Worm (Caenorhabditis elegans) whole organism, midembryonic: Measurements from ENCODE around the gene Y69H2.3.

ENCODE experiments used
- T22C8.4 ChIP-seq: fragments of 200-800 bp; sonication (Bioruptor generic); IDR thresholded peaks from 2 replicates; pipeline ENCODE4 v1.3.6; 2022; ENCODE audit warnings: missing genetic modification characterization, missing compliant biosample characterization
- cog-1 ChIP-seq: sonication (generic microtip); optimal IDR thresholded peaks from 2 replicates; lab custom pipeline; 2016; ENCODE audit warnings: missing genetic modification characterization, missing compliant biosample characterization
- flt-1 ChIP-seq: fragments of 200-800 bp; sonication (Bioruptor generic); IDR thresholded peaks from 2 replicates; pipeline ENCODE4 v1.3.6; 2022; ENCODE audit warnings: missing genetic modification characterization, missing compliant biosample characterization
- klf-2 ChIP-seq: fragments of 200-800 bp; sonication (Bioruptor generic); conservative IDR thresholded peaks from 2 replicates; pipeline ENCODE4 v1.3.6; 2022; ENCODE audit warnings: missing genetic modification reagents, missing genetic modification characterization, missing compliant biosample characterization
- med-1 ChIP-seq: sonication (generic microtip); optimal IDR thresholded peaks from 2 replicates; lab custom pipeline; 2017; ENCODE audit warnings: missing genetic modification characterization, mild to moderate bottlenecking, missing compliant biosample characterization, antibody characterized with exemption, missing genetic modification reagents; ENCODE audit not compliant: insufficient read depth
- ref-1 ChIP-seq: fragments of 200-800 bp; sonication (Bioruptor generic); conservative IDR thresholded peaks from 2 replicates; pipeline ENCODE4 v1.3.6; 2022; ENCODE audit warnings: missing genetic modification reagents, missing genetic modification characterization, missing compliant biosample characterization
- tab-1 ChIP-seq: fragments of 200-800 bp; sonication (Bioruptor generic); IDR thresholded peaks from 2 replicates; pipeline ENCODE4 v1.3.6; 2022; ENCODE audit warnings: missing genetic modification characterization, missing compliant biosample characterization
- ztf-23 ChIP-seq: fragments of 200-800 bp; sonication (Bioruptor generic); IDR thresholded peaks from 2 replicates; pipeline ENCODE4 v1.3.6; 2022; ENCODE audit warnings: missing genetic modification reagents, missing genetic modification characterization, missing compliant biosample characterization
- ztf-29 ChIP-seq: fragments of 200-800 bp; sonication (Bioruptor generic); IDR thresholded peaks from 2 replicates; pipeline ENCODE4 v1.3.6; 2022; ENCODE audit warnings: missing genetic modification reagents, missing genetic modification characterization, missing compliant biosample characterization

The Y69H2.3 gene

ce11 chrV:18699326-18699725 lies 35.4 kb upstream of the Y69H2.3 start, which contains the start of gene nhr-241:
TSS of gene nhr-241 (plus strand) at chrV:18699451.
- TF ChIP-seq ref-1 (no peak), tab-1 (no peak)

- TF ChIP-seq ztf-23 (no peak), cog-1 (tag; lab: Kevin White, UChicago) (no peak), klf-2 (no peak), T22C8.4 (GFP tag; lab: Robert Waterston, UW) (no peak), ref-1 (no peak), tab-1 (no peak), med-1 (GFP tag; lab: Kevin White, UChicago) (no peak), ztf-29 (GFP tag; lab: Robert Waterston, UW) (no peak)
Measured at ce11 chrV:18695469-18695868, 31.5 kb upstream of the Y69H2.3 start.

ce11 chrV:18689681-18690080 lies 25.8 kb upstream of the Y69H2.3 start, which contains the start of the genes ubc-19 and Y69H2.7:
TSS of gene ubc-19 (minus strand) at chrV:18689762.
TSS of gene Y69H2.7 (plus strand) at chrV:18689989.
- TF ChIP-seq T22C8.4 (GFP tag; lab: Robert Waterston, UW), result no peak

- no peak for TF ChIP-seq T22C8.4 (GFP tag; lab: Robert Waterston, UW)
- no peak for TF ChIP-seq ref-1
- no peak for TF ChIP-seq tab-1
- TF ChIP-seq med-1 (GFP tag; lab: Kevin White, UChicago), result no peak
Measured at ce11 chrV:18687361-18687760, 23.4 kb upstream of the Y69H2.3 start.

ce11 chrV:18684455-18684987 lies 20.6 kb upstream of the Y69H2.3 start, which contains the start of gene Y69H2.17:
TSS of gene Y69H2.17 (plus strand) at chrV:18684937.
- no peak for TF ChIP-seq klf-2
- TF ChIP-seq ztf-29 (GFP tag; lab: Robert Waterston, UW), result no peak

- TF ChIP-seq T22C8.4 (GFP tag; lab: Robert Waterston, UW), result peak; percentile 60
Measured at ce11 chrV:18675390-18675789, 11.5 kb upstream of the Y69H2.3 start.

- TF ChIP-seq T22C8.4 (GFP tag; lab: Robert Waterston, UW) (no peak), ztf-29 (GFP tag; lab: Robert Waterston, UW) (no peak), ztf-23 (no peak), med-1 (GFP tag; lab: Kevin White, UChicago) (no peak), klf-2 (no peak), cog-1 (tag; lab: Kevin White, UChicago) (no peak), ref-1 (no peak), flt-1 (GFP tag; lab: Robert Waterston, UW) (no peak), tab-1 (no peak)
Measured at ce11 chrV:18674367-18674766, 10.4 kb upstream of the Y69H2.3 start.

- TF ChIP-seq ref-1 (no peak), ztf-23 (no peak), klf-2 (no peak), ztf-29 (GFP tag; lab: Robert Waterston, UW) (no peak), tab-1 (no peak), T22C8.4 (GFP tag; lab: Robert Waterston, UW) (no peak), flt-1 (GFP tag; lab: Robert Waterston, UW) (no peak), med-1 (GFP tag; lab: Kevin White, UChicago) (no peak), cog-1 (tag; lab: Kevin White, UChicago) (no peak)
Measured at ce11 chrV:18671811-18672210, 7.9 kb upstream of the Y69H2.3 start.

- TF ChIP-seq flt-1 (GFP tag; lab: Robert Waterston, UW) (no peak), ztf-23 (no peak), klf-2 (no peak), cog-1 (tag; lab: Kevin White, UChicago) (no peak)
Measured at ce11 chrV:18670017-18670416, 6.1 kb upstream of the Y69H2.3 start, which contains the start of gene Y69H2.10. TSS of gene Y69H2.10 (plus strand) at chrV:18670317.

ce11 chrV:18667179-18667578 lies 3.3 kb upstream of the Y69H2.3 start:
- TF ChIP-seq cog-1 (tag; lab: Kevin White, UChicago), result no peak
- TF ChIP-seq ref-1, result no peak
- no peak for TF ChIP-seq ztf-23
- TF ChIP-seq ztf-29 (GFP tag; lab: Robert Waterston, UW), result no peak
- TF ChIP-seq klf-2, result no peak
- TF ChIP-seq T22C8.4 (GFP tag; lab: Robert Waterston, UW), result no peak

- TF ChIP-seq T22C8.4 (GFP tag; lab: Robert Waterston, UW), result no peak
Measured at ce11 chrV:18662333-18662732, 1.6 kb downstream of the Y69H2.3 start.

- no peak for TF ChIP-seq flt-1 (GFP tag; lab: Robert Waterston, UW)
- TF ChIP-seq ztf-23, result no peak
- no peak for TF ChIP-seq ref-1
- no peak for TF ChIP-seq tab-1
- no peak for TF ChIP-seq klf-2
- TF ChIP-seq T22C8.4 (GFP tag; lab: Robert Waterston, UW), result no peak
- no peak for TF ChIP-seq cog-1 (tag; lab: Kevin White, UChicago)
- TF ChIP-seq ztf-29 (GFP tag; lab: Robert Waterston, UW), result no peak
- TF ChIP-seq med-1 (GFP tag; lab: Kevin White, UChicago), result no peak
Measured at ce11 chrV:18658914-18659313, 5.0 kb downstream of the Y69H2.3 start.
